Worm (Caenorhabditis elegans): ENCODE data around the gene D1053.3.

DNA sequence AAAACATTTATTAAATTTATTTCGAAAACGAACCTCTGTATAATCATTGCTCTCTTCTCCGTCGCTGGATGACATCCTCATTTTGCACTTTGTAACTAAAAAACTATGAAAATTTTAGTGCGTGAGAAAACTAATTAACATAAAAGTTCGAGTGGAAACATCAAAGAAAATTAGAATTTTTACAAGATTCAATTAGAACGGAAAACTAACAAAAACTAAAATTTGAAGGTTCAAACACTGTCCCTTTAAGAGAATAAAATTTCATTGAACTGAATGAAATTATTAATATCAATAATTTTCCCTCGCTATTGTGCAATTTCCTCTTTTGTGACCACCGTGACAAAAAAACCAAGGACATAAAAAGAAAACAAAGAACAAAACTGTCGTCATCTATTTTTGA, at the start of gene D1053.3:
- TF ChIP-seq blmp-1 (tag; optimal IDR thresholded peaks at IDR 0.05) = no peak
- no peak for TF ChIP-seq sem-2 (GFP tag; optimal IDR thresholded peaks at IDR 0.05)
- no peak for TF ChIP-seq mls-2 (tag; optimal IDR thresholded peaks at IDR 0.05)
- no peak for TF ChIP-seq unc-39 (tag; optimal IDR thresholded peaks at IDR 0.05)
- TF ChIP-seq nhr-237 (tag; optimal IDR thresholded peaks at IDR 0.05) = no peak
- no peak for TF ChIP-seq nhr-2 (tag; optimal IDR thresholded peaks at IDR 0.05)
